Fruit fly (Drosophila melanogaster): ENCODE results near the gene CG10254.

Gene CG10254

DNA sequence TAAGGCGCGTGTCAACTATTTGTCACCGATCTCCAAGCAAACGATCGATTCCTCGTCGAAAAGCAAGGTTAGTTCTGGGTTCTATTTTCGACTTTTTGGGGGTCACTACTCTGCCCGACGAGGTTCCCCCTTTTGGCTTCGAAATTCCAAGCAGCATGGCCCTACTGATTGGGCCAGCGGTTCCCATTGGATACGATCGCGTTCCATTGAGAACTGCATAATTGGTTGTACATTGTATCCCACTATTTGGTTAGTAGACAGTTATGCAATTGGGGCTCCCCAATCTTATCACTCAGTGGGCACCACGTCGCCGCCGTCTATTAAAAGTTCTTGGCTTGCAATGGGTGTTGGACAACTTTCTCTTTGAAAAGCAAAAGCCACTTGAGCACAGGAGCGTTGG, 39.0 kb upstream of the CG10254 start:
- TF ChIP-seq Hr78 (GFP tag; optimal IDR thresholded peaks at IDR 0.05) (no peak), rgr (GFP tag; optimal IDR thresholded peaks at IDR 0.05) (no peak), CG9705 (GFP tag; optimal IDR thresholded peaks at IDR 0.05) (no peak), CrebA (GFP tag; optimal IDR thresholded peaks at IDR 0.05; ENCODE audit: borderline replicate concordance) (no peak), Myc (optimal IDR thresholded peaks at IDR 0.05) (no peak), Abd-B (GFP tag; optimal IDR thresholded peaks at IDR 0.05) (no peak), sage (GFP tag; optimal IDR thresholded peaks at IDR 0.05) (no peak)

dm6 chr3R:23732990-23733512, 38.3 kb upstream of the CG10254 start, which contains the start of the genes Hmgcr and Rpn9:
TSS of gene Hmgcr (plus strand) at chr3R:23733324.
TSS of gene Rpn9 (minus strand) at chr3R:23733462.
- no peak for TF ChIP-seq dsf (GFP tag; optimal IDR thresholded peaks at IDR 0.05; ENCODE audit: borderline replicate concordance)
- TF ChIP-seq Dfd (GFP tag; optimal IDR thresholded peaks at IDR 0.05) = no peak
- no peak for TF ChIP-seq rgr (GFP tag; optimal IDR thresholded peaks at IDR 0.05)
- no peak for TF ChIP-seq usp (GFP tag; optimal IDR thresholded peaks at IDR 0.05)
- TF ChIP-seq dmrt93B (GFP tag; optimal IDR thresholded peaks at IDR 0.05) = no peak
- TF ChIP-seq HLH106 (tag; optimal IDR thresholded peaks at IDR 0.05) = no peak
- TF ChIP-seq woc (GFP tag; optimal IDR thresholded peaks at IDR 0.05) = no peak
- TF ChIP-seq dl (GFP tag; optimal IDR thresholded peaks at IDR 0.05; ENCODE audit: insufficient read depth in 1 of 2, partially characterized antibody in 2 of 2) = no peak
- TF ChIP-seq N (GFP tag; optimal IDR thresholded peaks at IDR 0.05) = no peak
- no peak for TF ChIP-seq sage (GFP tag; optimal IDR thresholded peaks at IDR 0.05)
- TF ChIP-seq sv (GFP tag; optimal IDR thresholded peaks at IDR 0.05) = no peak
- TF ChIP-seq ey (GFP tag; optimal IDR thresholded peaks at IDR 0.05) = no peak
- peak; percentile 10 for TF ChIP-seq fru (GFP tag; optimal IDR thresholded peaks at IDR 0.05)
- TF ChIP-seq jim (GFP tag; optimal IDR thresholded peaks at IDR 0.05) = no peak
- TF ChIP-seq Myc (optimal IDR thresholded peaks at IDR 0.05) = no peak
- peak; percentile 79 for TF ChIP-seq Vsx2 (GFP tag; optimal IDR thresholded peaks at IDR 0.05; ENCODE audit: partially characterized antibody)
- no peak for TF ChIP-seq Sp1 (GFP tag; optimal IDR thresholded peaks at IDR 0.05)
- TF ChIP-seq brk (GFP tag; optimal IDR thresholded peaks at IDR 0.05) = no peak
- peak; percentile 28 for TF ChIP-seq Dif (GFP tag; optimal IDR thresholded peaks at IDR 0.05; ENCODE audit: partially characterized antibody)
- no peak for TF ChIP-seq Hr83 (GFP tag; optimal IDR thresholded peaks at IDR 0.05; ENCODE audit: poor library complexity, severe bottlenecking)
- no peak for TF ChIP-seq CG9705 (GFP tag; optimal IDR thresholded peaks at IDR 0.05)
- no peak for TF ChIP-seq Mio (GFP tag; optimal IDR thresholded peaks at IDR 0.05)
- TF ChIP-seq OdsH (GFP tag; optimal IDR thresholded peaks at IDR 0.05) = no peak
- no peak for TF ChIP-seq Rel (GFP tag; optimal IDR thresholded peaks at IDR 0.05)
- peak; percentile 26 for TF ChIP-seq Rel (tag; optimal IDR thresholded peaks at IDR 0.05)
- no peak for TF ChIP-seq Hr78 (GFP tag; optimal IDR thresholded peaks at IDR 0.05)
- TF ChIP-seq CrebA (GFP tag; optimal IDR thresholded peaks at IDR 0.05; ENCODE audit: borderline replicate concordance) = no peak
- peak; percentile 2 for TF ChIP-seq Jra (GFP tag; optimal IDR thresholded peaks at IDR 0.05)
- TF ChIP-seq lola (GFP tag; optimal IDR thresholded peaks at IDR 0.05) = no peak
- no peak for TF ChIP-seq pan (optimal IDR thresholded peaks at IDR 0.05)
- TF ChIP-seq GATAd (GFP tag; optimal IDR thresholded peaks at IDR 0.05) = no peak
- no peak for TF ChIP-seq Abd-B (GFP tag; optimal IDR thresholded peaks at IDR 0.05)
- TF ChIP-seq CG32264 (GFP tag; optimal IDR thresholded peaks at IDR 0.05) = no peak
- no peak for TF ChIP-seq foxo (GFP tag; optimal IDR thresholded peaks at IDR 0.05)
- peak; percentile 6 for TF ChIP-seq tai (GFP tag; optimal IDR thresholded peaks at IDR 0.05)
- TF ChIP-seq Hnf4 (GFP tag; optimal IDR thresholded peaks at IDR 0.05) = peak; percentile 9
- TF ChIP-seq psq (GFP tag; optimal IDR thresholded peaks at IDR 0.05) = peak; percentile 2
- peak; percentile 36 for TF ChIP-seq h (GFP tag; optimal IDR thresholded peaks at IDR 0.05)
- TF ChIP-seq br (GFP tag; optimal IDR thresholded peaks at IDR 0.05) = peak; percentile 20

DNA sequence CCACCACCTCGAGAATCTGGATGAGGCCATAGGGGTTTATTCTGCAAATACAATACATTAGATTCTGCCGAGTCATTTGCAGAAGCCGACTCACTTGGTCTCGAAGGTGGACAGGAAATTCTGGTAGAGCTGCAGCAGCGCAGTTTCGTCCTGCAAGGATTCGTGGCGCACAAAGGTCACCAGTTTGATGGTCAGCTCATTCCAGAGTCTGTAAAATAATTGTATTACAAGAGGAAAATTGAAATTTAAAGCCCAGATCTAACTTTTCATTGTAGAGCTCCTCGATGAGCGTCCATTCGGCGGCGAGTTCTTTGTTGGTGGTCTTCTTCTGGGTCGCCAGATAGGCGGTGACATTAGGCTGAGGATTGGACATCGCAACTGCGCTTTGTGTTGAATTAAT, 37.8 kb upstream of the CG10254 start:
- no peak for TF ChIP-seq GATAd (GFP tag; optimal IDR thresholded peaks at IDR 0.05)
- TF ChIP-seq jim (GFP tag; optimal IDR thresholded peaks at IDR 0.05) = no peak
- no peak for TF ChIP-seq sage (GFP tag; optimal IDR thresholded peaks at IDR 0.05)
- no peak for TF ChIP-seq Sp1 (GFP tag; optimal IDR thresholded peaks at IDR 0.05)
- no peak for TF ChIP-seq Abd-B (GFP tag; optimal IDR thresholded peaks at IDR 0.05)
- TF ChIP-seq Hr83 (GFP tag; optimal IDR thresholded peaks at IDR 0.05; ENCODE audit: poor library complexity, severe bottlenecking) = no peak
- no peak for TF ChIP-seq dsf (GFP tag; optimal IDR thresholded peaks at IDR 0.05; ENCODE audit: borderline replicate concordance)

All from whole organism, wandering third instar larva.